Fruit fly (Drosophila melanogaster) whole organism: Measurements from ENCODE around the gene fzy.

ENCODE experiments used
- CG8478 ChIP-seq: fragments of >200 bp; optimal IDR thresholded peaks from 2 replicates; lab custom pipeline; 2018; ENCODE audit warnings: inconsistent platforms
- Dll ChIP-seq: fragments of >200 bp; optimal IDR thresholded peaks from 2 replicates; lab custom pipeline; 2017
- EcR ChIP-seq, 2 experiments: fragments of >200 bp; optimal IDR thresholded peaks; 2 replicates each; lab custom pipeline; 2017; ENCODE audit warnings: missing biosample characterization in 2 of 2, missing genetic modification characterization in 2 of 2, missing genetic modification reagents in 2 of 2
- pan ChIP-seq: fragments of >200 bp; optimal IDR thresholded peaks from 2 replicates; lab custom pipeline; 2017
- psq ChIP-seq: fragments of >200 bp; optimal IDR thresholded peaks from 2 replicates; lab custom pipeline; 2017
- usp ChIP-seq: fragments of >200 bp; optimal IDR thresholded peaks from 2 replicates; lab custom pipeline; 2017; ENCODE audit warnings: missing biosample characterization, missing genetic modification characterization, mixed read lengths

The fzy gene

DNA sequence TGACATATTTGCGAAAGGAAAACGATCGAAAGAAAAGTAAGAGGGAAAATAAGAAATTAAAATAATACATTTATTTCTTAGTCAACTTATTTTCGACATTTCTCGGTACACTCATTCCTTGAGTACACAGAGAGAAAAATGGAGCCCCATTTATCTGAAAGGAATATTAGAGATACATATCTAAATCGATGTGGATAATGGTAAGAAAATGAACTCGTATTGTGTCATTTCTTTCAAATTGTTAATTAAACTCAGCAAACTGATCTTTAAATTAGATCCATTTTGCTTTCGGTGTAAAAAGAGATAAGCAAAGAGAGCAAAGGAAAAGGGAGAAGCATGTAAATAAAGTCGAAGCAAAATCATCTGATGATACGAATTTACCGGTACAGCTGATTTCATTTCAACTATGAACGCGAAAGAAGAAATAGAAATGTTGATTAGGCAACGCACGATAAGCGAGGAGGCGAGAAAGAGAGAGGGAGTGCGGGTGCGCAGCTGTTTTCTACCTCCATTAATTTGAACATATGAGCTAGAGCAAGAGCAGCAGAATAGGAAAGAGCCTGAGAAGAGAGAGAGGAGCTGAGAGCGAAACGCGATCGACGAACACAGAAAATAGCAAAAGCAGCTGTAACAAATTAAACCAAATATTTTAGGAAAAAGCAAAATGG, 24.9 kb upstream of the fzy start:
- TF ChIP-seq psq (lab: Kevin White, UChicago) (no peak), usp (GFP tag; lab: Kevin White, UChicago) (no peak), CG8478 (lab: Kevin White, UChicago) (no peak), EcR (GFP tag; optimal IDR thresholded peaks at IDR 0.05; lab: Kevin White, UChicago) (no peak), Dll (no peak), pan (lab: Kevin White, UChicago) (no peak)

DNA sequence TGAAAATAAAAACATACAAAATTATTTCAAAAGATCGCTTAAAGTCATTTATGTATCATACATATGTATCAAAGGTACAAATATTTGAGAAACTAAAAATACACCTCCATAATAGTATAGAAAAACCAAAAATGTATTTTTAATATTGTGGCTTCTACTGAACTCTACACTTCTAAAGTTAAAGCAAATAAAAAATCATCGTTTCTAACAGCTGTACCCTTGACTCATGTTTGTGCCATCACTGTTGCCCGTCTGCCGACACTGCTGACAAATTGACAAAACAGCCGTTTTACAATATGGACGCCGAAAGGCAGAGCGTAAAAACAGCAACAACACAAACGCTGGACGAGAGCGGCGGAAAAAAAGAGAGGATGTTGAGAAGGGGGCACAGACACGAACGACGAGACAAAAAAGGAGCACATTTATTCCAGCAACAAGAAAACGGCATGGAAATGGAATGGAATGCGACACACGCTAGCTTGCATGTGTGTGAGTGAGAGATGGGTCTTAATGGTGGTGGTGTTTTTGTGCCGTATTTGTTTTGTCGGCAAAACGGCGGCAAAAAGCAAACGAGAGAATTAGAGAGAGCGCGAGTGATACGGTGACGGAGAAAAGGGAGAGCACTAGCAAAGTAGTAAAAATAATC, 24.3 kb upstream of the fzy start:
- TF ChIP-seq Dll (peak; percentile 67), usp (GFP tag; lab: Kevin White, UChicago) (no peak)

DNA sequence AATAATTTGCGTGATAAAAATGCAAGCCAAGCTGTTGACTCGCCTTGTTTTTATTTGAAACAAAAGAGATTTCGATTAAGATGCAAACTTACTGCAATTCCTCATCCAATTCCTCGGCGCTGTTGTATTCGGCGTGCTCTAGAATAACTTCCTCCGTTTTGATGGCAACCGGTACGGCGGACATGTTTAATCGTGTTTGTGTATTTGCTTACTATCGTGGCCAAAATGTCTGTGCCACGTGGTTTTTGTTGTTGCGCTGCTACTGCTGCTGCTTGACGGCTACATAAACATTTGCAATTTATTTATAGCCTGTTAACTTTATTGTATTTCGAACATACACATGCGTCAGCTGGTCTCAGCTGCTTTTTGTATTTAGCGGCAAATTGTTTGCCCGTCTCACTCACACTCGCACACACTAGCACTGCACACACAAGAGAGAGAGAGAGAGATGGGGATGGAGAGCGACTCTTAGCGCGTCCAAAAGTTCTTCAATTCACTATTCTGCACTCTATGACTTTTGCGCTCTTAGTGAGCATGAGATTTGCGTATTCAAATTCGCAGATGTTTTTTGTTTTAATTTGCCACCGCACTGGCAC, 23.7 kb upstream of the fzy start:
- TF ChIP-seq usp (GFP tag; lab: Kevin White, UChicago): no peak
- no peak for TF ChIP-seq pan (lab: Kevin White, UChicago)
- no peak for TF ChIP-seq psq (lab: Kevin White, UChicago)
- TF ChIP-seq CG8478 (lab: Kevin White, UChicago): no peak
- no peak for TF ChIP-seq EcR (GFP tag; optimal IDR thresholded peaks at IDR 0.05; lab: Kevin White, UChicago)
- TF ChIP-seq Dll: no peak

DNA sequence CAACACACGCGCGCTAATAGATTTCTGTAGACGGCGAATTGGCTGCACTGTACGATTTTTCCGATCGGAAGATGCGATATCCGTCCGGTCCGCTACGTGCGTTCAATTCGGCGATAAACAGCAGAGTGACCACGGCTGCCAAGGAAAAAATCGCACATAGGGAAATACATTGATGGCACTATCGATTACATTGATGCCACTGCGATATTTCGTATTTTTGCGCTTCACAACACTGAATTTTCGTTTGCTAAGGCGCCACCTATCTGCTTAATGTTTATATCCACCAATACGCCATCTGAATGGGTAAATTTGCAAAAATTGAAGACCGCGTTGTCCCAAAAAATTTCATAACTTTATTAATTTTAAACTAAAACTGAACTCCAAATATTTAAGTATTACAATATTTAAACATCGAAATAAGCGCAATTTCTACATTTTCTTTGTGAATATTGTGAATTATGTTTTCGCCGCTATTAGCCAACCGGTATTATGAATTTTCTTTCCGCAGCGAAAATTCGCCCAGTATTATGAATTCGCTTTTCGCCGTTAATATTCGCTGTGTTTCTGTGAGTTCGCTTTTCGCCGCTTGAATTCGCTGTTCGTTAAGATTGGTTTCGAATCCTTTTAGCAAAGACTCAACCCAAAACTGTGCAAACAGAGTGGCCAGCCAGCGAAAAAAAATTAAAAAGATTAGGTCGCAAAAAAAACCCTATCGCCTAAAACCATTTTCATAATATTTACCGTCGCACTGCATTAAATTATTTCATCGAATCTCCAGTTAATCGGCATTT, 23.0 kb upstream of the fzy start, which contains the start of the genes crp and pkaap:
TSS of gene crp (minus strand) at position 129 of the 791 bp plus-strand sequence.
TSS of gene pkaap (plus strand) at position 689 of the 791 bp plus-strand sequence.
- TF ChIP-seq pan (lab: Kevin White, UChicago): no peak
- TF ChIP-seq psq (lab: Kevin White, UChicago): no peak
- no peak for TF ChIP-seq CG8478 (lab: Kevin White, UChicago)
- no peak for TF ChIP-seq EcR (GFP tag; optimal IDR thresholded peaks at IDR 0.05; lab: Kevin White, UChicago)
- no peak for TF ChIP-seq usp (GFP tag; lab: Kevin White, UChicago)
- no peak for TF ChIP-seq Dll

DNA sequence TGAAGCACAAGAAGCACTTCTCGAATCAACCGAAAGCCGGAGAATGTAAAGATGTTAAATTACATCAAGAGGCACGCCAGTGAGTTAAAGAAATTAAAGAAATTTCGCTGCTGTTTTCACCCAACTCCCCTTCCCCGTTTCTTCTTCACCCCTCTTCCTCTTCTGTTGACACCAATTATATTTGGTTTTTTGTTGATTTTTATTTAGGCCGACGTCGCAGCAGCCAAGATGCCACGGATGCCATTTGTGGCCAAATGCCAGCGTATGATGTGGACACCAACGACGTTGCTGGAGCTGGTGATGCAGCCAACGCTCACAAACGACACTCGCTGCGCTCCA, 22.4 kb upstream of the fzy start:
- no peak for TF ChIP-seq EcR (GFP tag; optimal IDR thresholded peaks at IDR 0.05; lab: Kevin White, UChicago)
- no peak for TF ChIP-seq pan (lab: Kevin White, UChicago)
- no peak for TF ChIP-seq CG8478 (lab: Kevin White, UChicago)
- no peak for TF ChIP-seq Dll
- TF ChIP-seq usp (GFP tag; lab: Kevin White, UChicago): no peak
- no peak for TF ChIP-seq psq (lab: Kevin White, UChicago)

DNA sequence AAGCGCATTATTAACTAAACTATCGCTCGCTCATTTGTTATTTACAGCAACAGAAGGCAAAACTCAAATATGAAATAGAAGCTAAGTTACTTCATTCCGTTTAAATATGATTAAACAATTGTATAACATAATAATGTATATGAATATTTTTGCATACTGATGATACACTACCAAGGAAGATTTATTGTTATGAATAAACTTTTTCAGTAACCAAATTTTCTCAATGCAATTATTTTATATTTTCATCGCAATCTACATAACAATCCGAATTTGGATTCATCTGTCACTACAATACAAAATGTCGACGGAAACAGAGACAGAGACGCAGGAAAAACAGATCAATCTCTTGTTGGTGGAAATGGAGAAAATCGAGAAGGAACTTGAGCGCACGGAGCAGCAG, 19.8 kb upstream of the fzy start, which contains the start of gene CG17329:
TSS of gene CG17329 (plus strand) at position 301 of the 400 bp plus-strand sequence.
- TF ChIP-seq EcR (GFP tag; optimal IDR thresholded peaks at IDR 0.05; lab: Kevin White, UChicago) (no peak), usp (GFP tag; lab: Kevin White, UChicago) (no peak), psq (lab: Kevin White, UChicago) (no peak), Dll (no peak), CG8478 (lab: Kevin White, UChicago) (no peak), pan (lab: Kevin White, UChicago) (no peak)

DNA sequence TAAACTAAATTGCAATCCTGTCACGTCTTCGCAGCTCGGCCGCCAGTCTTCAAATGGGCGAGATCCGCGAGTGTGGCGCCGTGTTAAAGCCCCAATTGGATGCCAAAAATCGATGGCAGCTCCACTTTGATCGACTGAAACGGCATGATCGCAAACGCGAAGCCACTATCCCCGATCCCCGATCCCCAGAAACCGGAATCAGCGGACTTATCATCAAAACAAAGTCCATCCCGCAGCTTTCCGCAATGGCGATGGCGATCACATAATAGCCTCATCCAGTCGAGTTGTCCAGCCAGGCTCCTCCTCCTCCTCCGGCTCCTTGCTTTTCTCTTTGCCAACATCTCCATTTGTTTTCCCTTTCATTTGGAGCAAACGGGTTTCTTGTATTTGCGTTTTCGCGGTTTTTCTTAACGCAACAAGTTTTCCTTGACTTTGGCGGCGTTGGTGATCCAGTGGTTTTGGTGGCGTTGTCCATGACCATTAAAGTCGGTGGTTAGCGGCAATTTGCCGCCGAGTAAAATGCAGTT, 17.7 kb upstream of the fzy start, which contains the start of gene CG13258:
TSS of gene CG13258 (minus strand) at position 51 of the 527 bp plus-strand sequence.
- TF ChIP-seq psq (lab: Kevin White, UChicago) (no peak), CG8478 (lab: Kevin White, UChicago) (no peak), usp (GFP tag; lab: Kevin White, UChicago) (no peak), EcR (GFP tag; optimal IDR thresholded peaks at IDR 0.05; lab: Kevin White, UChicago) (no peak), pan (lab: Kevin White, UChicago) (no peak), Dll (no peak)

DNA sequence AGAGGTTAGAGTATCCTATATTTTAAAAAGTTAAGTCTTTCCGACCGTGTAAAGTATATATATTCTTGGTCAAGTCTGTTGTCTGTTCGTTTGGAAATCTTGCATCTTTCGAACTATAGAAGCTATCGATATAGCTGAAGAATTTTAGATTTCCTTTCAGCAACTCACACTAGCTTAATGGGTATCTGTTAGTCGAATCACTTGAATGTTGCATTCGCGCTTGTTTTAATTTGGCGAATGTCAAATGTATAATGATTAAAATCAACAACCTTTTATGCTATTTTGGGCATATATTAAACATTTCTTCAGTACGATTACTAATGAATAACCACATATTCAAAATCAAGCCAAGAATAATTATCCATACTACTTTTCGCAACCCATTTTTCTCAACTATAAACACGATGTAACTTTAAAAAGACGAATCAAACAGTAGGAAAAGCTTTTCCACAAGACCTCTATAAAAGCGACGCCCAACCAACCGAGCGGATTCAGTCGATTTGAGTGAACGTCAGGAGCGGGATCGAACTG, 17.0 kb upstream of the fzy start, which contains the start of gene Cyp303a1:
TSS of gene Cyp303a1 (plus strand) at position 481 of the 531 bp plus-strand sequence.
- no peak for TF ChIP-seq CG8478 (lab: Kevin White, UChicago)
- no peak for TF ChIP-seq Dll
- TF ChIP-seq usp (GFP tag; lab: Kevin White, UChicago): no peak

DNA sequence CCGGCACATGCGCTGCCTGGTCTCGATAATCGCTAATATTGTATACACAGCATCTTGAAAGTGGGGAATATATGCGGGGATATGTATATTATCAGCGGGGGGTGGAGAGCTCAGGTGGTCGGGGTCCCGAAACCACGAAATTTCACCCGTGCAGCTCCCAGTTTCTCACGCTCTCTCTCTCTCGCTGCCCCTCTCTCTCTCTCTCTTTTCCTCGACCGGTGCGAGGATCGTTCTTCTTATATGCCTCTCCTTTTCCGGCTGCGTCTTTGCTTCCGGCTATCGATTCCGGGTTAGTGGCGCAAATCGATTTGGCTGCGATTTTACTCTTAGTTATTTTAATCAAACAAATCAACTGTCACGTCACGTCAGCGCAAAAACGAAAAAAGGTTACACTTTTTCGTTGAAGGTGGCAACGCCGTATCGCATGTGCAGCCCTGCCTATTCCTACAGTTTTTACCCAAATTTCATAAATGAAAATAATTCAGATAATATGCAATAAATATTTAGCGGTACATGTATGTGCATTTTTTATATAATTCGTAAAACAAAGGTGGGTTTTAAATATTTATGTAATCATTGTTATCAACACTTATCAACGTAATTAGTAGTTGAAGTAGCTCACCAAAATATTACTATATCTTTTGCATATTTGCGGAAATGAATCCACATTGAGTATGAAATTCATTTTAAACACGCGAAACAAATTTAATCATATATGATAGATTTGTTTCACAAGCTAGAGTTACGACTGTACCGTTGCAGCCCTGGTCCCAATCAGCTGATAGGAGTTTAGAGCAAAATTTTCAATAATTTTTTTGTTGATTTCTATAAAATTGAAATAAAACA, 11.1 kb upstream of the fzy start, which contains the start of the genes heix and CG17328:
TSS of gene heix (minus strand) at position 393 of the 846 bp plus-strand sequence.
TSS of gene CG17328 (plus strand) at position 478 of the 846 bp plus-strand sequence.
- no peak for TF ChIP-seq usp (GFP tag; lab: Kevin White, UChicago)
- no peak for TF ChIP-seq psq (lab: Kevin White, UChicago)
- no peak for TF ChIP-seq EcR (GFP tag; optimal IDR thresholded peaks at IDR 0.05; lab: Kevin White, UChicago)
- no peak for TF ChIP-seq CG8478 (lab: Kevin White, UChicago)
- no peak for TF ChIP-seq pan (lab: Kevin White, UChicago)

DNA sequence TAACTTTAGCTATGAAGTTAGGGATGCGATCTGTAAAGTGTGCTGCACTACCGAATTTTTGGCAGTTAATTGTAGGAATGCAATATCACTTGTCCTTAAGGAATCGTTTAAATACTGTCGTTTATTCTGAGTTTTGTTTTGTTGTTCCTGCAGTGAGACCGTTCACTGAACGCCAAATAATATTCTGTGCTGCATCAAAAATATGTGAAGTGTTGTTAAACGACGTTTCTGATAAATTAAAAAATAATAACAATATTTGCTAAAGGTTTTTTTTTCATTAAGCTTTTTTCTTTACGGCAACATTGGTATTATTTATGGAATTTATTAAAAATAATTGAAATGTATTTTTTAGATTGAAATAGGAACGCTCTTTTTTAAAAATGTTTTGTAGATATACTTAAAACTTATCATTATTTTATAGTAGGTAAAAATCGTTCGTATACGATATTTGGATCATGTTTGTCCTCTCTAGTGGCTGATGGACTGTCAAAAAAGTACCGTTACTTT, 7.9 kb upstream of the fzy start, which contains the start of gene GMF:
TSS of gene GMF (minus strand) at position 182 of the 507 bp plus-strand sequence.
- TF ChIP-seq psq (lab: Kevin White, UChicago) (no peak), CG8478 (lab: Kevin White, UChicago) (no peak), pan (lab: Kevin White, UChicago) (no peak), Dll (no peak), EcR (GFP tag; optimal IDR thresholded peaks at IDR 0.05; lab: Kevin White, UChicago) (no peak), usp (GFP tag; lab: Kevin White, UChicago) (no peak)
